Fruit fly (Drosophila melanogaster) whole organism, embryonic: ENCODE measurements around the gene Nxf3.

Experiments
- Awh ChIP-seq: fragments of 200-800 bp; sonication (Bioruptor generic); IDR thresholded peaks from 2 replicates; pipeline ENCODE4, ENCODE4 v1.3.6; 2022; ENCODE audit warnings: missing biosample characterization, missing genetic modification characterization
- Bgb ChIP-seq: fragments of 200-800 bp; sonication (Bioruptor generic); IDR thresholded peaks from 2 replicates; pipeline ENCODE4 v1.3.6; 2022; ENCODE audit warnings: missing biosample characterization, missing genetic modification characterization; ENCODE audit not compliant: partially characterized antibody
- CG12942 ChIP-seq: fragments of 200-800 bp; sonication (Bioruptor generic); optimal IDR thresholded peaks from 3 replicates; lab custom pipeline; 2016; ENCODE audit warnings: missing biosample characterization, missing genetic modification characterization
- CG14710 ChIP-seq: fragments of 200-800 bp; sonication (Bioruptor generic); optimal IDR thresholded peaks from 3 replicates; lab custom pipeline; 2019; ENCODE audit warnings: missing biosample characterization, mild to moderate bottlenecking, missing genetic modification characterization, moderate library complexity
- CG18011 ChIP-seq: fragments of 200-800 bp; sonication (Bioruptor generic); optimal IDR thresholded peaks from 2 replicates; lab custom pipeline; 2017; ENCODE audit warnings: missing biosample characterization, missing genetic modification characterization, mild to moderate bottlenecking, moderate library complexity, missing genotype
- CG30431 ChIP-seq: fragments of 200-800 bp; sonication (Bioruptor generic); optimal IDR thresholded peaks from 2 replicates; lab custom pipeline; 2017; ENCODE audit warnings: missing biosample characterization, missing genetic modification characterization
- CG7357 ChIP-seq: fragments of 200-800 bp; sonication (Bioruptor generic); IDR thresholded peaks from 3 replicates; pipeline ENCODE4 v1.3.6; 2022; ENCODE audit warnings: missing biosample characterization, missing genetic modification characterization
- CG7372 ChIP-seq: fragments of 200-800 bp; sonication (Bioruptor generic); IDR thresholded peaks from 2 replicates; pipeline ENCODE4 v1.3.6; 2022; ENCODE audit warnings: missing biosample characterization, missing genetic modification characterization
- CG7786 ChIP-seq: fragments of 200-800 bp; sonication (Bioruptor generic); optimal IDR thresholded peaks from 2 replicates; lab custom pipeline; 2016; ENCODE audit warnings: missing biosample characterization, missing genetic modification characterization
- CG8765 ChIP-seq: fragments of 200-800 bp; sonication (Bioruptor generic); IDR thresholded peaks from 2 replicates; pipeline ENCODE4 v1.3.6; 2022; ENCODE audit warnings: missing biosample characterization, missing genetic modification characterization
- CG9817 ChIP-seq: fragments of 200-800 bp; sonication (Bioruptor generic); optimal IDR thresholded peaks from 2 replicates; lab custom pipeline; 2018; ENCODE audit warnings: missing biosample characterization, mild to moderate bottlenecking, missing genetic modification characterization, moderate library complexity
- Camta ChIP-seq: fragments of 200-800 bp; sonication (Bioruptor generic); optimal IDR thresholded peaks from 2 replicates; lab custom pipeline; 2016; ENCODE audit warnings: missing biosample characterization, missing genetic modification characterization
- CrebB ChIP-seq: fragments of 200-800 bp; sonication (Bioruptor generic); optimal IDR thresholded peaks from 3 replicates; lab custom pipeline; 2018; ENCODE audit warnings: missing biosample characterization, mild to moderate bottlenecking, missing genetic modification characterization
- D ChIP-seq, 2 experiments: fragments of 200-800 bp in 1 of 2; fragments of >200 bp in 1 of 2; sonication (Bioruptor generic) in 1 of 2; optimal IDR thresholded peaks; 2 replicates in 1 of 2; 3 replicates in 1 of 2; lab custom pipeline; 2017; ENCODE audit warnings: mild to moderate bottlenecking in 1 of 2, missing biosample characterization in 1 of 2, missing genetic modification characterization in 1 of 2, missing genetic modification reagents in 1 of 2
- D19A ChIP-seq: fragments of 200-800 bp; optimal IDR thresholded peaks from 3 replicates; lab custom pipeline; 2019; ENCODE audit warnings: missing biosample characterization, mild to moderate bottlenecking, missing genetic modification characterization, moderate library complexity
- Dp ChIP-seq: fragments of 200-800 bp; sonication (Bioruptor generic); optimal IDR thresholded peaks from 2 replicates; lab custom pipeline; 2018; ENCODE audit warnings: missing biosample characterization, mild to moderate bottlenecking, missing genetic modification characterization, moderate library complexity
- HLH4C ChIP-seq: fragments of 200-800 bp; sonication (Bioruptor generic); IDR thresholded peaks from 3 replicates; pipeline ENCODE4 v1.3.6; 2022; ENCODE audit warnings: missing biosample characterization, missing genetic modification characterization; ENCODE audit not compliant: partially characterized antibody
- Lpt ChIP-seq: fragments of >200 bp; optimal IDR thresholded peaks from 2 replicates; lab custom pipeline; 2018; ENCODE audit warnings: missing biosample characterization, missing genetic modification characterization
- PHDP ChIP-seq: fragments of 200-800 bp; sonication (Bioruptor generic); optimal IDR thresholded peaks from 3 replicates; lab custom pipeline; 2018; ENCODE audit warnings: missing biosample characterization, mild to moderate bottlenecking, missing genetic modification characterization, moderate library complexity
- Side ChIP-seq: fragments of 200-800 bp; sonication (Bioruptor generic); optimal IDR thresholded peaks from 2 replicates; lab custom pipeline; 2016; ENCODE audit warnings: missing biosample characterization, missing genetic modification characterization
- Spps ChIP-seq: fragments of 200-800 bp; sonication (Bioruptor generic); optimal IDR thresholded peaks from 2 replicates; lab custom pipeline; 2018; ENCODE audit warnings: missing biosample characterization, mild to moderate bottlenecking, missing genetic modification characterization
- abd-A ChIP-seq: fragments of 200-800 bp; sonication (Bioruptor generic); optimal IDR thresholded peaks from 3 replicates; lab custom pipeline; 2019; ENCODE audit warnings: missing biosample characterization, mild to moderate bottlenecking, missing genetic modification characterization, moderate library complexity
- amos ChIP-seq: fragments of 200-800 bp; sonication (Bioruptor generic); IDR thresholded peaks from 2 replicates; pipeline ENCODE4 v1.3.6; 2022; ENCODE audit warnings: missing biosample characterization, missing genetic modification characterization; ENCODE audit not compliant: partially characterized antibody
- crol ChIP-seq: fragments of 200-800 bp; sonication (Bioruptor generic); IDR thresholded peaks from 2 replicates; pipeline ENCODE4 v1.3.6; 2022; ENCODE audit warnings: missing biosample characterization, missing genetic modification characterization
- esg ChIP-seq: fragments of 200-800 bp; sonication (Bioruptor generic); conservative IDR thresholded peaks from 2 replicates; pipeline ENCODE4 v1.3.6; 2022; ENCODE audit warnings: missing biosample characterization, missing genetic modification characterization
- gem ChIP-seq: fragments of 200-800 bp; sonication (Bioruptor generic); optimal IDR thresholded peaks from 2 replicates; lab custom pipeline; 2019; ENCODE audit warnings: missing biosample characterization, mild to moderate bottlenecking, missing genetic modification characterization, moderate library complexity
- gsb ChIP-seq: fragments of 200-800 bp; sonication (Bioruptor generic); IDR thresholded peaks from 2 replicates; pipeline ENCODE4 v1.3.6; 2022; ENCODE audit warnings: missing biosample characterization, missing genetic modification characterization
- jing ChIP-seq: fragments of 200-800 bp; sonication (Bioruptor generic); optimal IDR thresholded peaks from 2 replicates; lab custom pipeline; 2018; ENCODE audit warnings: missing biosample characterization, mild to moderate bottlenecking, missing genetic modification characterization
- lmd ChIP-seq: fragments of 200-800 bp; sonication (Bioruptor generic); IDR thresholded peaks from 2 replicates; pipeline ENCODE4 v1.3.6; 2022; ENCODE audit warnings: missing biosample characterization, missing genetic modification characterization
- mirr ChIP-seq: fragments of 200-800 bp; sonication (Bioruptor generic); optimal IDR thresholded peaks from 3 replicates; lab custom pipeline; 2018; ENCODE audit warnings: missing biosample characterization, mild to moderate bottlenecking, missing genetic modification characterization
- nmo ChIP-seq: fragments of 200-800 bp; sonication (Bioruptor generic); optimal IDR thresholded peaks from 2 replicates; lab custom pipeline; 2018; ENCODE audit warnings: missing biosample characterization, mild to moderate bottlenecking, missing genetic modification characterization, moderate library complexity
- oc ChIP-seq: fragments of 200-800 bp; sonication (Bioruptor generic); optimal IDR thresholded peaks from 2 replicates; lab custom pipeline; 2018; ENCODE audit warnings: missing biosample characterization, mild to moderate bottlenecking, missing genetic modification characterization, moderate library complexity
- otp ChIP-seq: fragments of 200-800 bp; sonication (Bioruptor generic); IDR thresholded peaks from 3 replicates; pipeline ENCODE4, ENCODE4 v1.3.6; 2022; ENCODE audit warnings: missing biosample characterization, missing genetic modification characterization
- p53 ChIP-seq: fragments of 200-800 bp; sonication (Bioruptor generic); optimal IDR thresholded peaks from 2 replicates; lab custom pipeline; 2016; ENCODE audit warnings: missing biosample characterization, missing genetic modification characterization
- pita ChIP-seq: fragments of 200-800 bp; sonication (Bioruptor generic); optimal IDR thresholded peaks from 2 replicates; lab custom pipeline; 2017; ENCODE audit warnings: missing biosample characterization, mild to moderate bottlenecking, missing genetic modification characterization
- tio ChIP-seq: fragments of 200-800 bp; sonication (Bioruptor generic); optimal IDR thresholded peaks from 2 replicates; lab custom pipeline; 2017; ENCODE audit warnings: missing biosample characterization, missing genetic modification characterization, inconsistent platforms
- unc-4 ChIP-seq: fragments of 200-800 bp; sonication (Bioruptor generic); IDR thresholded peaks from 2 replicates; pipeline ENCODE4 v1.3.6; 2022; ENCODE audit warnings: missing biosample characterization, missing genetic modification characterization; ENCODE audit not compliant: partially characterized antibody
- z ChIP-seq: fragments of 200-800 bp; sonication (Bioruptor generic); IDR thresholded peaks from 3 replicates; pipeline ENCODE4 v1.3.6; 2022; ENCODE audit warnings: missing biosample characterization, missing genetic modification characterization

Nxf3 gene

dm6 chr3L:14004963-14005458 is 40.0 kb downstream of the Nxf3 start (continued):
- TF ChIP-seq tio (GFP tag; lab: Kevin White, UChicago), result no peak
- TF ChIP-seq Lpt (GFP tag; lab: Kevin White, UChicago), result no peak
- peak; percentile 88 for TF ChIP-seq mirr
- TF ChIP-seq p53, result peak; percentile 87
- peak; percentile 94 for TF ChIP-seq CG12942 (GFP tag; lab: Kevin White, UChicago)
- peak; percentile 95 for TF ChIP-seq CG9817 (tag; lab: Kevin White, UChicago)
- TF ChIP-seq HLH4C (GFP tag; lab: Robert Waterston, UW), result no peak
- TF ChIP-seq unc-4 (GFP tag; lab: Robert Waterston, UW), result 0 out of 2 replicates have a peak, but pooled peaks have one; percentile 25
- TF ChIP-seq abd-A, result no peak
- TF ChIP-seq gsb (GFP tag; lab: Robert Waterston, UW), result peak; percentile 83
- TF ChIP-seq otp (GFP tag; lab: Robert Waterston, UW), result peak; percentile 96
- peak; percentile 78 for TF ChIP-seq CG18011 (GFP tag; lab: Kevin White, UChicago)
- peak; percentile 82 for TF ChIP-seq CG7357 (GFP tag; lab: Robert Waterston, UW)
- no peak for TF ChIP-seq pita (GFP tag; lab: Kevin White, UChicago)
- TF ChIP-seq jing (GFP tag; lab: Kevin White, UChicago), result peak; percentile 93
- TF ChIP-seq amos (GFP tag; lab: Robert Waterston, UW), result peak; percentile 23; the same call in 1 of the 2 replicates
- TF ChIP-seq Dp (GFP tag; lab: Kevin White, UChicago), result peak; percentile 38
- peak; percentile 96 for TF ChIP-seq PHDP
- peak; percentile 92 for TF ChIP-seq CG7372 (GFP tag; lab: Robert Waterston, UW)
- TF ChIP-seq lmd (GFP tag; lab: Robert Waterston, UW), result peak; percentile 89
- TF ChIP-seq Bgb (GFP tag; lab: Robert Waterston, UW), result peak; percentile 55; the same call in 1 of the 2 replicates
- TF ChIP-seq nmo (GFP tag; lab: Kevin White, UChicago), result peak; percentile 96
- peak; percentile 66 for TF ChIP-seq crol (GFP tag; lab: Robert Waterston, UW)
- peak; percentile 95 for TF ChIP-seq Camta (GFP tag; lab: Kevin White, UChicago)
- peak; percentile 90 for TF ChIP-seq D19A (tag; lab: Kevin White, UChicago)
- peak; percentile 58 for TF ChIP-seq Spps (tag; lab: Kevin White, UChicago)
- TF ChIP-seq CG8765 (GFP tag; lab: Robert Waterston, UW), result peak; percentile 80
- peak; percentile 85 for TF ChIP-seq CG14710
- TF ChIP-seq gem (tag; lab: Kevin White, UChicago), result peak; percentile 97
- TF ChIP-seq z, result no peak
- peak; percentile 95 for TF ChIP-seq esg (GFP tag; lab: Robert Waterston, UW)
- peak; percentile 97 for TF ChIP-seq oc (tag; lab: Kevin White, UChicago)
- TF ChIP-seq CG7786 (GFP tag; lab: Kevin White, UChicago), result peak; percentile 97
- peak; percentile 94 for TF ChIP-seq Side (GFP tag; lab: Kevin White, UChicago)
- TF ChIP-seq CG30431 (GFP tag; lab: Kevin White, UChicago), result peak; percentile 93
- peak; percentile 87 for TF ChIP-seq Awh (GFP tag; lab: Robert Waterston, UW)
- TF ChIP-seq D (optimal IDR thresholded peaks at IDR 0.05; lab: Kevin White, UChicago), result no peak
- peak; percentile 94 for TF ChIP-seq D (GFP tag; optimal IDR thresholded peaks at IDR 0.05; lab: Kevin White, UChicago)
- peak; percentile 87 for TF ChIP-seq CrebB (tag; lab: Kevin White, UChicago)
